Worm (Caenorhabditis elegans) whole organism, L4 larva: ENCODE data around the gene C39B10.3.

Source experiments
- D1046.2 ChIP-seq: fragments of 200-800 bp; sonication (Bioruptor generic); IDR thresholded peaks from 2 replicates; pipeline ENCODE4 v1.3.6; 2022; ENCODE audit warnings: missing genetic modification characterization, missing compliant biosample characterization
- F49E8.2 ChIP-seq: sonication (generic microtip); optimal IDR thresholded peaks from 2 replicates; lab custom pipeline; 2016; ENCODE audit warnings: missing compliant biosample characterization, mild to moderate bottlenecking, missing genetic modification characterization, borderline replicate concordance
- R02D3.7 ChIP-seq: fragments of 150-350 bp; sonication (generic microtip); optimal IDR thresholded peaks from 3 replicates; lab custom pipeline; 2014; ENCODE audit warnings: missing biosample characterization, missing genetic modification characterization
- Y48G9A.11 ChIP-seq: fragments of 200-800 bp; sonication (Bioruptor generic); IDR thresholded peaks from 2 replicates; pipeline ENCODE4 v1.3.6; 2022; ENCODE audit warnings: missing genetic modification reagents, missing genetic modification characterization, missing compliant biosample characterization
- ZK546.5 ChIP-seq, 2 experiments: sonication (generic microtip); optimal IDR thresholded peaks; 2 replicates each; lab custom pipeline; 2017; ENCODE audit warnings: missing biosample characterization in 2 of 2, missing genetic modification characterization in 2 of 2
- aha-1 ChIP-seq: fragments of 150-350 bp; peaks from one replicate; lab custom pipeline; 2014; ENCODE audit warnings: missing biosample characterization, missing genetic modification characterization
- aly-2 ChIP-seq: sonication (generic microtip); optimal IDR thresholded peaks from 2 replicates; lab custom pipeline; 2018; ENCODE audit warnings: missing biosample characterization, missing genetic modification characterization
- ama-1 ChIP-seq: fragments of 150-350 bp; optimal IDR thresholded peaks from 2 replicates; lab custom pipeline; 2014; ENCODE audit warnings: inconsistent platforms, mixed read lengths
- attf-4 ChIP-seq: sonication (generic microtip); optimal IDR thresholded peaks from 3 replicates; lab custom pipeline; 2017; ENCODE audit warnings: missing biosample characterization, missing genetic modification characterization
- ceh-20 ChIP-seq: fragments of 200-800 bp; sonication (Bioruptor generic); IDR thresholded peaks from 2 replicates; pipeline ENCODE4 v1.3.6; 2022; ENCODE audit warnings: missing genetic modification reagents, missing genetic modification characterization, missing compliant biosample characterization
- ceh-62 ChIP-seq: sonication (generic microtip); optimal IDR thresholded peaks from 2 replicates; lab custom pipeline; 2017; ENCODE audit warnings: missing biosample characterization, missing genetic modification characterization
- ces-1 ChIP-seq: fragments of 150-350 bp; sonication (generic microtip); optimal IDR thresholded peaks from 4 replicates; lab custom pipeline; 2014; ENCODE audit warnings: missing biosample characterization, missing genetic modification reagents, missing genetic modification characterization
- ctbp-1 ChIP-seq: fragments of 200-800 bp; sonication (Bioruptor generic); IDR thresholded peaks from 2 replicates; pipeline ENCODE4 v1.3.6; 2022; ENCODE audit warnings: missing genetic modification reagents, missing genetic modification characterization, missing compliant biosample characterization
- daf-12 ChIP-seq: fragments of 150-350 bp; optimal IDR thresholded peaks from 2 replicates; lab custom pipeline; 2014; ENCODE audit warnings: missing biosample characterization, missing genetic modification reagents, missing genetic modification characterization
- daf-16 ChIP-seq, 3 experiments: sonication (generic microtip); optimal IDR thresholded peaks; 2 replicates each; lab custom pipeline; 2016 to 2017; ENCODE audit warnings: missing genetic modification characterization in 3 of 3, missing genetic modification reagents in 3 of 3, mild to moderate bottlenecking in 2 of 3, missing compliant biosample characterization in 2 of 3, missing biosample characterization in 1 of 3, moderate library complexity in 1 of 3
- daf-8 ChIP-seq: fragments of 200-800 bp; sonication (Bioruptor generic); IDR thresholded peaks from 2 replicates; pipeline ENCODE4 v1.3.6; 2022; ENCODE audit warnings: missing genetic modification characterization, missing compliant biosample characterization
- dmd-8 ChIP-seq: fragments of 200-800 bp; sonication (Bioruptor generic); IDR thresholded peaks from 2 replicates; pipeline ENCODE4 v1.3.6; 2022; ENCODE audit warnings: missing genetic modification characterization, missing compliant biosample characterization
- dve-1 ChIP-seq: sonication (generic microtip); optimal IDR thresholded peaks from 2 replicates; lab custom pipeline; 2017; ENCODE audit warnings: antibody characterized with exemption, mild to moderate bottlenecking, missing genetic modification characterization, missing compliant biosample characterization; ENCODE audit not compliant: insufficient read depth
- fkh-10 ChIP-seq: fragments of 150-350 bp; optimal IDR thresholded peaks from 2 replicates; lab custom pipeline; 2014; ENCODE audit warnings: missing biosample characterization, missing genetic modification reagents, missing genetic modification characterization
- gei-8 ChIP-seq: fragments of 200-800 bp; sonication (Bioruptor generic); optimal IDR thresholded peaks from 2 replicates; lab custom pipeline; 2018; ENCODE audit warnings: mild to moderate bottlenecking, missing genetic modification characterization, missing compliant biosample characterization
- hlh-30 ChIP-seq: sonication (generic microtip); optimal IDR thresholded peaks from 2 replicates; lab custom pipeline; 2017; ENCODE audit warnings: antibody characterized with exemption, mild to moderate bottlenecking, missing genetic modification characterization, missing compliant biosample characterization; ENCODE audit not compliant: insufficient read depth
- lim-7 ChIP-seq: fragments of 200-800 bp; sonication (Bioruptor generic); IDR thresholded peaks from 2 replicates; pipeline ENCODE4 v1.3.6; 2022; ENCODE audit warnings: missing genetic modification characterization, missing compliant biosample characterization
- lin-15B ChIP-seq: fragments of 150-350 bp; sonication (generic microtip); optimal IDR thresholded peaks from 3 replicates; lab custom pipeline; 2014; ENCODE audit warnings: missing biosample characterization, missing genetic modification characterization
- lin-29 ChIP-seq: fragments of 200-800 bp; sonication (Bioruptor generic); IDR thresholded peaks from 2 replicates; pipeline ENCODE4 v1.3.6; 2022; ENCODE audit warnings: missing genetic modification reagents, missing genetic modification characterization, missing compliant biosample characterization
- lin-38 ChIP-seq: fragments of 200-800 bp; sonication (Bioruptor generic); IDR thresholded peaks from 2 replicates; pipeline ENCODE4 v1.3.6; 2022; ENCODE audit warnings: missing genetic modification reagents, missing genetic modification characterization, missing compliant biosample characterization
- lir-3 ChIP-seq: sonication (generic microtip); optimal IDR thresholded peaks from 2 replicates; lab custom pipeline; 2016; ENCODE audit warnings: mild to moderate bottlenecking, missing genetic modification characterization, missing compliant biosample characterization
- lsy-2 ChIP-seq, 2 experiments: fragments of 150-350 bp in 1 of 2; sonication (generic microtip) in 1 of 2; optimal IDR thresholded peaks; 2 replicates each; lab custom pipeline; 2014 to 2017; ENCODE audit warnings: missing biosample characterization in 2 of 2, missing genetic modification characterization in 2 of 2
- madf-5 ChIP-seq, 2 experiments: fragments of 200-800 bp; sonication (Bioruptor generic); IDR thresholded peaks; 2 replicates each; pipeline ENCODE4 v1.3.6; 2022; ENCODE audit warnings: missing compliant biosample characterization in 2 of 2, missing genetic modification characterization in 2 of 2
- mdl-1 ChIP-seq, 2 experiments: fragments of 150-350 bp in 1 of 2; sonication (generic microtip) in 1 of 2; optimal IDR thresholded peaks; 2 replicates each; lab custom pipeline; 2014 to 2017; ENCODE audit warnings: missing biosample characterization in 2 of 2, missing genetic modification characterization in 2 of 2
- mes-2 ChIP-seq: sonication (generic microtip); optimal IDR thresholded peaks from 2 replicates; lab custom pipeline; 2016; ENCODE audit warnings: missing genotype, mild to moderate bottlenecking, missing genetic modification characterization, missing compliant biosample characterization; ENCODE audit not compliant: poor library complexity, severe bottlenecking
- nhr-102 ChIP-seq: sonication (generic microtip); optimal IDR thresholded peaks from 2 replicates; lab custom pipeline; 2016; ENCODE audit warnings: mild to moderate bottlenecking, missing genetic modification characterization, moderate library complexity, missing compliant biosample characterization
- nhr-11 ChIP-seq: fragments of 150-350 bp; optimal IDR thresholded peaks from 2 replicates; lab custom pipeline; 2014; ENCODE audit warnings: missing biosample characterization, missing genetic modification characterization
- nhr-25 ChIP-seq: sonication (generic microtip); optimal IDR thresholded peaks from 2 replicates; lab custom pipeline; 2017; ENCODE audit warnings: missing genetic modification characterization, mild to moderate bottlenecking, missing compliant biosample characterization, antibody characterized with exemption, moderate library complexity, borderline replicate concordance; ENCODE audit not compliant: insufficient read depth
- pha-4 ChIP-seq, 2 experiments: fragments of 150-350 bp in 1 of 2; fragments of 200-800 bp in 1 of 2; sonication (Bioruptor generic) in 1 of 2; IDR thresholded peaks in 1 of 2; optimal IDR thresholded peaks in 1 of 2; 2 replicates each; pipeline versions ENCODE4 v1.3.6 to Lab custom; 2014 to 2022; ENCODE audit warnings: missing genetic modification characterization in 2 of 2, missing genetic modification reagents in 2 of 2, missing biosample characterization in 1 of 2, missing compliant biosample characterization in 1 of 2
- pqm-1 ChIP-seq: sonication (generic microtip); optimal IDR thresholded peaks from 2 replicates; lab custom pipeline; 2017; ENCODE audit warnings: missing biosample characterization, missing genetic modification characterization
- rbr-2 ChIP-seq: sonication (generic microtip); optimal IDR thresholded peaks from 2 replicates; lab custom pipeline; 2016; ENCODE audit warnings: missing genotype, missing genetic modification characterization, missing compliant biosample characterization
- saeg-2 ChIP-seq: fragments of 200-800 bp; sonication (Bioruptor generic); IDR thresholded peaks from 2 replicates; pipeline ENCODE4 v1.3.6; 2022; ENCODE audit warnings: missing genetic modification reagents, missing genetic modification characterization, missing compliant biosample characterization
- sdz-12 ChIP-seq: fragments of 200-800 bp; sonication (Bioruptor generic); optimal IDR thresholded peaks from 2 replicates; lab custom pipeline; 2018; ENCODE audit warnings: mild to moderate bottlenecking, missing genetic modification characterization, missing compliant biosample characterization
- skn-1 ChIP-seq: fragments of 150-350 bp; optimal IDR thresholded peaks from 2 replicates; lab custom pipeline; 2014; ENCODE audit warnings: missing biosample characterization, missing genetic modification characterization
- snpc-1.2 ChIP-seq: fragments of 200-800 bp; sonication (Bioruptor generic); IDR thresholded peaks from 2 replicates; pipeline ENCODE4 v1.3.6; 2022; ENCODE audit warnings: missing genetic modification reagents, missing genetic modification characterization, missing compliant biosample characterization
- spr-3 ChIP-seq: fragments of 200-800 bp; sonication (Bioruptor generic); optimal IDR thresholded peaks from 2 replicates; lab custom pipeline; 2018; ENCODE audit warnings: mild to moderate bottlenecking, missing genetic modification characterization, missing compliant biosample characterization
- tra-1 ChIP-seq: fragments of 200-800 bp; sonication (Bioruptor generic); IDR thresholded peaks from 2 replicates; pipeline ENCODE4 v1.3.6; 2022; ENCODE audit warnings: missing genetic modification reagents, missing genetic modification characterization, missing compliant biosample characterization
- unc-130 ChIP-seq: sonication (generic microtip); optimal IDR thresholded peaks from 2 replicates; lab custom pipeline; 2016; ENCODE audit warnings: missing genetic modification reagents, missing genetic modification characterization, missing compliant biosample characterization
- unc-39 ChIP-seq: sonication (generic microtip); optimal IDR thresholded peaks from 2 replicates; lab custom pipeline; 2017; ENCODE audit warnings: missing biosample characterization, missing genetic modification characterization
- unc-62 ChIP-seq, 3 experiments: fragments of 150-350 bp in 1 of 3; sonication (generic microtip); optimal IDR thresholded peaks in 2 of 3; peaks in 1 of 3; 1 replicate in 1 of 3; 2 replicates in 2 of 3; lab custom pipeline; 2014 to 2017; ENCODE audit warnings: missing biosample characterization in 3 of 3, missing genetic modification characterization in 3 of 3, missing genetic modification reagents in 3 of 3, missing genotype in 1 of 3
- zfp-3 ChIP-seq: fragments of 200-800 bp; sonication (Bioruptor generic); conservative IDR thresholded peaks from 2 replicates; pipeline ENCODE4 v1.3.6; 2022; ENCODE audit warnings: missing genetic modification reagents, missing genetic modification characterization, missing compliant biosample characterization

The C39B10.3 gene

DNA sequence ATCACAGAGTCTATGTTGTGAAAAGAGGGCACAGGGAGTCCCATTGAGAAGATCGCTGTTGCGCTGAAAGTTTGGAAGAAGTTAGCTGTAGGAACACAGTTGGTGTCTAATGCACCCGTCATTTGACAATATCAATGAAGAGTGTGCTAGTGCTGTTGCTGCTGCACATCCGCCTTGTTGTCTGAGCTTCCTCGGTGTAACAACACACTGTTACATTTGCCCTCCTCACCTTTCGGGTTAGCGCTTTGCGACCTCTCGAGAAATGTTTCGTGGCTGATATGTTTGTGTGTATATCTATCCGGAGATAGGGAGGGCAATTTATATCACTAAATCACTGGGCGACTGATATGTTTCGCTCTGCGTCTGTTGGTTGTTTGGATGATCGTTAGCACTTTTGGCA, 49.7 kb upstream of the C39B10.3 start (continued):
- TF ChIP-seq dmd-8 (GFP tag; lab: Robert Waterston, UW) (no peak), unc-130 (GFP tag; lab: Kevin White, UChicago) (no peak), gei-8 (GFP tag; lab: Kevin White, UChicago) (no peak), lin-38 (GFP tag; lab: Robert Waterston, UW) (no peak), ceh-20 (GFP tag; lab: Robert Waterston, UW) (no peak), F49E8.2 (no peak), lim-7 (GFP tag; lab: Robert Waterston, UW) (no peak), lin-29 (GFP tag; lab: Robert Waterston, UW) (no peak), rbr-2 (tag; lab: Kevin White, UChicago) (no peak), saeg-2 (GFP tag; lab: Robert Waterston, UW) (no peak), daf-16 (GFP tag; optimal IDR thresholded peaks at IDR 0.05; lab: Kevin White, UChicago) (peak in 1 of 2 experiments; percentile 93), daf-16 (tag; optimal IDR thresholded peaks at IDR 0.05; lab: Kevin White, UChicago) (peak; percentile 4), nhr-102 (tag; lab: Kevin White, UChicago) (no peak), nhr-11 (tag; lab: Kevin White, UChicago) (peak; percentile 65), tra-1 (GFP tag; lab: Robert Waterston, UW) (no peak), aly-2 (no peak)

DNA sequence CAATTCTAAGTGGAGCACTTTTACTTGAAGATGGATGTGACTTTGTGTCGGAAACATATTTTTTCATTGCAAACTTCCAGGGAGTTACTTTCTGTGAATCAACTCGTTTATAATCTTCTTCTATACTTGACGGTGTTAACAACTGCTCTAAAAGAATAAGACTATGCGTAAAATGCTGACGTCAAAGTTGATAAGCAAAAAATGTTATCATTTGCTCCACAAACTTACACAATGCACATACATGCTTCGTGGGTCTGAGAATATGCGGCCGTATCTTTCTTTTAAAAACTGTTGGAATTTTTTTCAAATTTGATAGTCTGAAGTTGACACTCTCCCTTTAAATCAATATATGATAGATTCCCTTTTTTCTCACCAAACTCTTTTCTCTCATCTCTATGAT, 48.8 kb upstream of the C39B10.3 start:
- peak; percentile 59 for TF ChIP-seq pqm-1 (tag; lab: Kevin White, UChicago)
- peak; percentile 34 for TF ChIP-seq dve-1 (tag; lab: Kevin White, UChicago)
- no peak for TF ChIP-seq daf-8 (GFP tag; lab: Robert Waterston, UW)
- TF ChIP-seq daf-16 (GFP tag; optimal IDR thresholded peaks at IDR 0.05; lab: Kevin White, UChicago): no peak
- peak; percentile 3 for TF ChIP-seq daf-16 (tag; optimal IDR thresholded peaks at IDR 0.05; lab: Kevin White, UChicago)
- TF ChIP-seq aha-1: peak; percentile 52

- TF ChIP-seq dmd-8 (GFP tag; lab: Robert Waterston, UW) (no peak), pha-4 (GFP tag; IDR thresholded peaks at IDR 0.05; lab: Robert Waterston, UW) (no peak), pha-4 (tag; optimal IDR thresholded peaks at IDR 0.05; lab: Kevin White, UChicago) (no peak), mdl-1 (tag; optimal IDR thresholded peaks at IDR 0.05; lab: Kevin White, UChicago) (no peak), unc-39 (tag; lab: Kevin White, UChicago) (no peak), zfp-3 (no peak), madf-5 (GFP tag; IDR thresholded peaks at IDR 0.05; lab: Robert Waterston, UW) (no peak), ctbp-1 (GFP tag; lab: Robert Waterston, UW) (no peak), lim-7 (GFP tag; lab: Robert Waterston, UW) (no peak), sdz-12 (GFP tag; lab: Kevin White, UChicago) (no peak), Y48G9A.11 (GFP tag; lab: Robert Waterston, UW) (no peak), ceh-62 (tag; lab: Kevin White, UChicago) (no peak), hlh-30 (tag; lab: Kevin White, UChicago) (no peak), ces-1 (GFP tag; lab: Kevin White, UChicago) (no peak), nhr-25 (tag; lab: Kevin White, UChicago) (no peak), spr-3 (GFP tag; lab: Kevin White, UChicago) (no peak), lin-15B (tag; lab: Kevin White, UChicago) (no peak), ZK546.5 (tag; optimal IDR thresholded peaks at IDR 0.05; lab: Kevin White, UChicago) (no peak), snpc-1.2 (GFP tag; lab: Robert Waterston, UW) (no peak), rbr-2 (tag; lab: Kevin White, UChicago) (no peak), lsy-2 (tag; optimal IDR thresholded peaks at IDR 0.05; lab: Kevin White, UChicago) (no peak), D1046.2 (GFP tag; lab: Robert Waterston, UW) (no peak), lir-3 (tag; lab: Kevin White, UChicago) (no peak), unc-62 (GFP tag; optimal IDR thresholded peaks at IDR 0.05 in 1 of 2; lab: Kevin White, UChicago) (peak in 1 of 2 experiments; percentile 25), unc-62 (tag; optimal IDR thresholded peaks at IDR 0.05; lab: Kevin White, UChicago) (no peak), ama-1 (no peak), attf-4 (tag; lab: Kevin White, UChicago) (no peak), skn-1 (tag; lab: Kevin White, UChicago) (no peak), mes-2 (peak; percentile 45), fkh-10 (no peak), daf-12 (tag; lab: Kevin White, UChicago) (no peak), R02D3.7 (no peak)
Observed at ce11 chrX:10395668-10396067, 48.3 kb upstream of the C39B10.3 start.
